Worm (Caenorhabditis elegans) whole organism, L3 larva: ENCODE measurements around the gene F46B3.8.

Experiments used
- ZK546.5 ChIP-seq: sonication (generic microtip); optimal IDR thresholded peaks from 2 replicates; lab custom pipeline; 2017; ENCODE audit warnings: missing biosample characterization, missing genetic modification characterization
- ama-1 ChIP-seq: fragments of 150-350 bp; optimal IDR thresholded peaks from 2 replicates; lab custom pipeline; 2018
- ceh-16 ChIP-seq: sonication (generic microtip); optimal IDR thresholded peaks from 2 replicates; lab custom pipeline; 2017; ENCODE audit warnings: missing biosample characterization, missing genetic modification characterization
- fos-1 ChIP-seq: fragments of 150-350 bp; optimal IDR thresholded peaks from 2 replicates; lab custom pipeline; 2014; ENCODE audit warnings: missing biosample characterization, missing genetic modification characterization
- unc-62 ChIP-seq: fragments of 150-350 bp; sonication (generic microtip); optimal IDR thresholded peaks from 4 replicates; lab custom pipeline; 2014; ENCODE audit warnings: missing biosample characterization, missing genetic modification reagents, missing genetic modification characterization
- zag-1 ChIP-seq: fragments of 150-350 bp; optimal IDR thresholded peaks from 2 replicates; lab custom pipeline; 2014; ENCODE audit warnings: missing biosample characterization, missing genetic modification characterization
- ztf-4 ChIP-seq: fragments of 150-350 bp; optimal IDR thresholded peaks from 2 replicates; lab custom pipeline; 2014; ENCODE audit warnings: missing biosample characterization, missing genetic modification characterization

DNA sequence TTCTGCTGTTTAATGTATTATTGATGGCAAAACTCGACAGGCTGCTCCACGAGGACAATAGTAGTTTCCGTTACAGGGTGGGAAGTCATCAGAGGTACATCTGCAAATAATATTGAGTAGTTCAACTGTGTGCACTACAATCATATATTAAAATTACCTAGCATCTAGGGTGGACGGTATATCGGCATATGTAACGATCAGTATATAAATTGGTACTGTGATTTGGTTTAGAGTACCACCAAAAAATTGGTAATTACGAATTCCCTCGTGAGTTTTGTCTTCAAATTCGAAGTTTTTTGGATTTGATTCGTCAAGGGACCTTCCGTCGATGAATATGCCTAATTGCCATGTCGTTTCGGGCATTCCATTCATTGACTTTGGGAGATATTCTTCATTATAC lies 13.9 kb upstream of the F46B3.8 start, which contains the start of gene ttr-13:
- TF ChIP-seq ama-1 (lab: Kevin White, UChicago): no peak
- TF ChIP-seq ZK546.5 (tag; lab: Kevin White, UChicago): no peak
- TF ChIP-seq unc-62 (GFP tag; lab: Kevin White, UChicago): no peak
- TF ChIP-seq zag-1 (tag; lab: Kevin White, UChicago): no peak
- no peak for TF ChIP-seq ztf-4 (tag; lab: Kevin White, UChicago)
- TF ChIP-seq ceh-16 (tag; lab: Kevin White, UChicago): no peak
- TF ChIP-seq fos-1 (tag; lab: Kevin White, UChicago): no peak
